Worm (Caenorhabditis elegans) whole organism, early embryonic: Measurements from ENCODE around the gene Y116A8A.2.

Experiments used
- F13C5.2 ChIP-seq: sonication (generic microtip); optimal IDR thresholded peaks from 2 replicates; lab custom pipeline; 2017; ENCODE audit warnings: mild to moderate bottlenecking, missing genetic modification characterization, inconsistent platforms, missing compliant biosample characterization
- ama-1 ChIP-seq: fragments of 150-350 bp; optimal IDR thresholded peaks from 2 replicates; lab custom pipeline; 2014
- ceh-13 ChIP-seq: fragments of 200-800 bp; sonication (Bioruptor generic); optimal IDR thresholded peaks from 2 replicates; lab custom pipeline; 2018; ENCODE audit warnings: mild to moderate bottlenecking, missing genetic modification characterization, missing compliant biosample characterization
- ceh-36 ChIP-seq: sonication (generic microtip); optimal IDR thresholded peaks from 2 replicates; lab custom pipeline; 2016; ENCODE audit warnings: missing genetic modification characterization, inconsistent platforms, missing compliant biosample characterization
- flt-1 ChIP-seq: fragments of 200-800 bp; sonication (Bioruptor generic); IDR thresholded peaks from 2 replicates; pipeline ENCODE4 v1.3.6; 2022; ENCODE audit warnings: missing genetic modification characterization, missing compliant biosample characterization
- sea-1 ChIP-seq: fragments of 200-800 bp; sonication (Bioruptor generic); conservative IDR thresholded peaks from 2 replicates; pipeline ENCODE4 v1.3.6; 2022; ENCODE audit warnings: missing genetic modification characterization, missing compliant biosample characterization
- tbx-11 ChIP-seq: fragments of 200-800 bp; sonication (Bioruptor generic); IDR thresholded peaks from 2 replicates; pipeline ENCODE4 v1.3.6; 2022; ENCODE audit warnings: missing genetic modification characterization, missing compliant biosample characterization
- tbx-37 ChIP-seq: fragments of 200-800 bp; sonication (Bioruptor generic); conservative IDR thresholded peaks from 2 replicates; pipeline ENCODE4 v1.3.6; 2022; ENCODE audit warnings: missing genetic modification reagents, missing genetic modification characterization, missing compliant biosample characterization

DNA sequence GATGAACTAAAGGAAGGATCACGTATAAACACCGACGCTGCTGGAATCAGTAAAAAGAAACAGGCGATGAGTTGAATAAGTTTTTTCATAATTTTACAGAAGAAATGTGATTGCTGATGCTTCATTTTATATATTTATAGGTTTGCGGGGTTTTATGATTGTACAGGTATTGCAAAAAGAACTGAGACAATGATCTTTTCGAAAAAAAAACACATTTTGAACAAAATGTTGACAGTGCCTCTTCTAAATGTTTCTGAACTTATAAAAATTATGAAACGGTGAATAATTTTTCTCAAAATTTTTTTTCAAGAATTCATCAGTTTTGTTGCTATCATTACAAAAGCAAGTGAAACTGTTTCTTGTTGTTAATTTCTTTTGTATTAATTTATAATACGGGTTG, 7.4 kb downstream of the Y116A8A.2 start, which contains the start of gene clec-193:
- TF ChIP-seq tbx-11: no peak
- TF ChIP-seq ceh-36 (tag; lab: Kevin White, UChicago): no peak
- TF ChIP-seq flt-1: no peak
- TF ChIP-seq ceh-13: no peak
- no peak for TF ChIP-seq tbx-37
- no peak for TF ChIP-seq sea-1 (GFP tag; lab: Robert Waterston, UW)
- no peak for TF ChIP-seq F13C5.2
- TF ChIP-seq ama-1: no peak
